Worm (Caenorhabditis elegans) whole organism, L1 larva: ENCODE results near the gene szy-20.

Experiments used
- dpl-1 ChIP-seq, 3 experiments: fragments of 150-350 bp in 2 of 3; sonication (generic microtip) in 1 of 3; optimal IDR thresholded peaks; 2 replicates each; lab custom pipeline; 2014 to 2017; ENCODE audit warnings: missing biosample characterization in 3 of 3, missing genetic modification characterization in 3 of 3, missing genetic modification reagents in 3 of 3
- dsc-1 ChIP-seq: sonication (generic microtip); optimal IDR thresholded peaks from 2 replicates; lab custom pipeline; 2016; ENCODE audit warnings: mild to moderate bottlenecking, missing genetic modification characterization, missing compliant biosample characterization
- fos-1 ChIP-seq: fragments of 150-350 bp; optimal IDR thresholded peaks from 2 replicates; lab custom pipeline; 2014; ENCODE audit warnings: missing biosample characterization, missing genetic modification characterization
- lin-15B ChIP-seq: fragments of 150-350 bp; sonication (generic microtip); optimal IDR thresholded peaks from 3 replicates; lab custom pipeline; 2014; ENCODE audit warnings: missing biosample characterization, missing genetic modification characterization
- mef-2 ChIP-seq: fragments of 150-350 bp; optimal IDR thresholded peaks from 2 replicates; lab custom pipeline; 2014; ENCODE audit warnings: missing biosample characterization, missing genetic modification characterization
- nhr-11 ChIP-seq: fragments of 150-350 bp; optimal IDR thresholded peaks from 2 replicates; lab custom pipeline; 2014; ENCODE audit warnings: missing biosample characterization, missing genetic modification characterization
- nhr-19 ChIP-seq: fragments of 200-800 bp; sonication (Bioruptor generic); conservative IDR thresholded peaks from 2 replicates; pipeline ENCODE4 v1.3.6; 2022; ENCODE audit warnings: missing genetic modification characterization, missing compliant biosample characterization
- nhr-76 ChIP-seq: sonication (generic microtip); optimal IDR thresholded peaks from 2 replicates; lab custom pipeline; 2017; ENCODE audit warnings: missing biosample characterization, missing genetic modification characterization
- nhr-77 ChIP-seq: fragments of 150-350 bp; optimal IDR thresholded peaks from 2 replicates; lab custom pipeline; 2014; ENCODE audit warnings: missing biosample characterization, missing genetic modification characterization
- nhr-84 ChIP-seq: sonication (generic microtip); optimal IDR thresholded peaks from 2 replicates; lab custom pipeline; 2017; ENCODE audit warnings: missing biosample characterization, missing genetic modification characterization
- pag-3 ChIP-seq: sonication (generic microtip); optimal IDR thresholded peaks from 2 replicates; lab custom pipeline; 2017; ENCODE audit warnings: missing genetic modification characterization, mild to moderate bottlenecking, missing compliant biosample characterization, antibody characterized with exemption, borderline replicate concordance; ENCODE audit not compliant: insufficient read depth
- snpc-4 ChIP-seq: fragments of 150-350 bp; optimal IDR thresholded peaks from 2 replicates; lab custom pipeline; 2014; ENCODE audit warnings: missing biosample characterization, missing genetic modification characterization
- tbx-2 ChIP-seq: sonication (generic microtip); optimal IDR thresholded peaks from 2 replicates; lab custom pipeline; 2016; ENCODE audit warnings: missing genetic modification characterization, missing compliant biosample characterization
- unc-86 ChIP-seq: sonication (generic microtip); optimal IDR thresholded peaks from 2 replicates; lab custom pipeline; 2016; ENCODE audit warnings: missing genetic modification characterization, missing compliant biosample characterization

- TF ChIP-seq nhr-76 (tag; lab: Kevin White, UChicago), result no peak
- TF ChIP-seq mef-2, result no peak
- no peak for TF ChIP-seq nhr-19
- no peak for TF ChIP-seq fos-1
- no peak for TF ChIP-seq nhr-84
- TF ChIP-seq pag-3 (tag; lab: Kevin White, UChicago), result no peak
- peak; percentile 61 for TF ChIP-seq dsc-1 (tag; lab: Kevin White, UChicago)
- no peak for TF ChIP-seq unc-86 (tag; lab: Kevin White, UChicago)
- TF ChIP-seq dpl-1 (GFP tag; optimal IDR thresholded peaks at IDR 0.05; lab: Kevin White, UChicago), result no peak
- no peak for TF ChIP-seq tbx-2
- TF ChIP-seq nhr-11 (tag; lab: Kevin White, UChicago), result no peak
- no peak for TF ChIP-seq snpc-4 (tag; lab: Kevin White, UChicago)
- no peak for TF ChIP-seq lin-15B (tag; lab: Kevin White, UChicago)
- no peak for TF ChIP-seq nhr-77 (tag; lab: Kevin White, UChicago)
Measured at ce11 chrII:9014188-9014587, 45.1 kb upstream of the szy-20 start.
